Worm (Caenorhabditis elegans) whole organism, late embryonic: ENCODE results near the gene F49E11.7.

ENCODE experiments used
- T23F11.4 ChIP-seq: fragments of 200-800 bp; sonication (Bioruptor generic); optimal IDR thresholded peaks from 2 replicates; lab custom pipeline; 2018; ENCODE audit warnings: mild to moderate bottlenecking, missing genetic modification characterization, missing compliant biosample characterization
- ceh-48 ChIP-seq: sonication (generic microtip); optimal IDR thresholded peaks from 2 replicates; lab custom pipeline; 2016; ENCODE audit warnings: missing genetic modification characterization, inconsistent platforms, missing compliant biosample characterization
- nhr-11 ChIP-seq: fragments of 150-350 bp; optimal IDR thresholded peaks from 2 replicates; lab custom pipeline; 2014; ENCODE audit warnings: missing biosample characterization, missing genetic modification characterization
- rnt-1 ChIP-seq: sonication (generic microtip); optimal IDR thresholded peaks from 2 replicates; lab custom pipeline; 2016; ENCODE audit warnings: missing genetic modification characterization, missing compliant biosample characterization
- tbx-2 ChIP-seq: sonication (generic microtip); optimal IDR thresholded peaks from 2 replicates; lab custom pipeline; 2016; ENCODE audit warnings: missing genetic modification characterization, missing compliant biosample characterization

DNA sequence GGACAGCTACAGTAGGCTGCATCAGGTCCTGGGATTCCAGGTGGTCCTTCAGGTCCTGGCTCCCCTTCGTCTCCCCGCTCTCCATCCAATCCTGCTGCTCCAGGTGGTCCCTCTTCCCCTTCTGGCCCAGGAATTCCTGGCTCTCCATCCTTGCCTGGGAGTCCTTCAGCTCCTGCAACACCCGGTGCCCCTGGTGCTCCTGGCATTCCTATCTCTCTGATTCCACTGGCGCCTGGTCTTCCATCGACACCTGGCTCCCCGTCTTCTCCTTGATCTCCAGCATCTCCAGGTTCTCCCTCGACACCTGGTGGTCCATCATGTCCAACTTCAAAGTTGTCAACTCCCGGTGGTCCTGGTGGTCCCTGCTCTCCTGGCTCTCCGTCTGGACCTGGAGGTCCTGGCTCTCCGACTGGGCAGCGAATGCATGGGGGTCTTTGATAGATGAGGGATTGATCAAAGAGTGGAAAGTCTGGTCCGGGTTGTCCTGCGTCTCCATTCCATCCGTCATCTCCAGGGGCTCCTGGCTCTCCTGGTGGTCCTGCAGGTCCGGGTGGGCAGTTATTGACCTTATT is 37.1 kb downstream of the F49E11.7 start:
- TF ChIP-seq rnt-1 (tag; lab: Kevin White, UChicago): no peak
- no peak for TF ChIP-seq nhr-11 (tag; lab: Kevin White, UChicago)
- TF ChIP-seq ceh-48 (tag; lab: Kevin White, UChicago): no peak
- TF ChIP-seq tbx-2: no peak
- no peak for TF ChIP-seq T23F11.4 (GFP tag; lab: Kevin White, UChicago)
